Fruit fly (Drosophila melanogaster): Measurements from ENCODE around the gene Ubc87F.

DNA sequence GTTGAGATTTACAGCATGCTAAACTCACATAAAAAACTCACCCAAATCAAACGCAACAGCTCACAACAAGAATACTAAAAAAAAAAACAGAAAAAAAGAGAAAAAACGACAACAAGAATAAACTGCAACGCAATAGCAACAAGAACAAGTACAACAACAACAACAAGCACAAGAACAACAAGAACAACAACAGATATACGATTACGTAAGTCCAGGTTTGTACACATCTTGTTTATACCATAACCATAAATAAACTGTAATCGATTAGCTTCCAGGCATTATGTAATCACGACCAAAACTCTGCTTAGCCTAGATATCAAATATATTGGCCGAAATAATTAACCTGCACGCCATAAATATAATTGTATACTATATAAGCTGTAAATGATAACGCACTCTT lies 43.6 kb upstream of the Ubc87F start:
- TF ChIP-seq CG8478 (optimal IDR thresholded peaks at IDR 0.05) (no peak), EcR (GFP tag; optimal IDR thresholded peaks at IDR 0.05) (no peak), psq (optimal IDR thresholded peaks at IDR 0.05) (no peak), pan (optimal IDR thresholded peaks at IDR 0.05) (no peak), usp (GFP tag; optimal IDR thresholded peaks at IDR 0.05) (no peak), Dll (optimal IDR thresholded peaks at IDR 0.05) (no peak)

All from whole organism.